Worm (Caenorhabditis elegans): ENCODE data around the gene K06B4.15.
"Not testable (repeated sequence)": the region's sequence is repeated elsewhere in the genome, so short reads cannot be mapped to it uniquely, and the experiment has no call there.

K06B4.15 gene

ce11 chrV:15644575-15644974 is 25.7 kb upstream of the K06B4.15 start, which contains the start of gene str-23:
TSS of gene str-23 (plus strand) at chrV:15644875.
- no peak for TF ChIP-seq nhr-85 (tag)
- no peak for TF ChIP-seq lin-15B (tag; optimal IDR thresholded peaks at IDR 0.05)
- TF ChIP-seq hpl-2 (GFP tag; optimal IDR thresholded peaks at IDR 0.05), result no peak
- TF ChIP-seq egl-13 (tag; optimal IDR thresholded peaks at IDR 0.05), result no peak
- TF ChIP-seq Y116A8C.19 (tag; optimal IDR thresholded peaks at IDR 0.05; ENCODE audit: borderline replicate concordance), result no peak
- TF ChIP-seq mep-1 (tag; optimal IDR thresholded peaks at IDR 0.05), result no peak
- no peak for TF ChIP-seq hlh-4 (tag; optimal IDR thresholded peaks at IDR 0.05)
- no peak for TF ChIP-seq nhr-77 (tag; optimal IDR thresholded peaks at IDR 0.05)
- TF ChIP-seq irx-1 (tag; optimal IDR thresholded peaks at IDR 0.05), result no peak
- TF ChIP-seq unc-130 (tag; optimal IDR thresholded peaks at IDR 0.05), result no peak
- TF ChIP-seq nhr-90 (tag; optimal IDR thresholded peaks at IDR 0.05; ENCODE audit: poor library complexity), result no peak
- TF ChIP-seq fkh-4 (tag; optimal IDR thresholded peaks at IDR 0.05; ENCODE audit: borderline replicate concordance), result no peak
- TF ChIP-seq ztf-4 (tag; optimal IDR thresholded peaks at IDR 0.05), result no peak
- no peak for TF ChIP-seq nhr-84 (tag; optimal IDR thresholded peaks at IDR 0.05)
- no peak for TF ChIP-seq skn-1 (tag; optimal IDR thresholded peaks at IDR 0.05)
- no peak for TF ChIP-seq ama-1 (optimal IDR thresholded peaks at IDR 0.05)
- no peak for TF ChIP-seq lin-39 (tag; optimal IDR thresholded peaks at IDR 0.05)
- no peak for TF ChIP-seq ceh-8 (GFP tag; optimal IDR thresholded peaks at IDR 0.05)

DNA sequence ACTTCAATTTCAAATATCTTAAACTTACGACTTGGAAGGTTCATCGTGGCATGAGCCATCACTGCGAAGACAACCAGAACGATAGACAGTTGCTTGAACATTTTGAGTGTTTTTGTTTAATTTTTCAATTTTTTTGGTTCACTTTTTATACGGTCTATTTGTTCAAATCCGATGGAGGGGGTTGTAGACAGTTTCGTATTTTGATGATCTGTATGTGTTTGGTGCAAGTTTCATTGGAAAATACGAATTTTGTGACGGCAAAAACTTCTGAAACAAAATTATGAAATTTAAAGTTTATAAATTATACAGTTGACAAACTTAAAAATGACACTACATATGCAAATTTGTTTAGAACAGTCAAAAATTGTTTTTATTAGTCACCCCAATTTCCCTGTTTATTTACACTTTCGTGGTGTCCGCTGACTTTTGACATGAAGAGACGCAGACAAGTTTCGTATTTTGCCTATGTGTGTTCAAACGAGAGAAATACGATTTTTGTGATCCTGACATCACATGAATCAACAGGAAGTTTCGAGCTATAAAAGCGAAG is 22.6 kb upstream of the K06B4.15 start, which contains the start of the genes C55A1.7 and C55A1.6:
Gene C55A1.7 (minus strand): TSS at position 101 of the 550 bp plus-strand sequence.
Gene C55A1.6 (plus strand): TSS at position 500 of the 550 bp plus-strand sequence.
- not testable (repeated sequence) for TF ChIP-seq fkh-10 (GFP tag; optimal IDR thresholded peaks at IDR 0.05); hlh-4 (tag; optimal IDR thresholded peaks at IDR 0.05); swsn-7 (tag; optimal IDR thresholded peaks at IDR 0.05)

DNA sequence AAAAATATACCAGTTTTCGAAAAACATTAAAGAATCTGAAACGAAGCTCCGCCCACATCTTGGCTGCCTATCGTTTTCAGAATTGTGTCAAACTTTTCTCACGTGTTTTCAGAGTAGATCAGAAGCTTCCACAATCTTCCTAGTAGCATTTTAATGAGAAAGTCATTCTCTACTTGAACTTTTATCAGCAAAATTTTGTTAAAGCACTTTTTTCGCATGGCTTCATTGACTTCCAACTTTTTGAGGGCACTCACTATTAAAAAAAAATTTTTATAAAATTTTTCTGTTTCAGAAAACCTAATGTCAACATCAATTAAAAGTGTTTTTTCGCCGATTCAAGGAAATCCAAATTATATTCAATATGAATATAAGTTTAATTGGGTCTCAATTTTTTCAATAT is 20.1 kb upstream of the K06B4.15 start, which contains the start of gene sru-42:
Gene sru-42 (plus strand): TSS at position 301 of the 400 bp plus-strand sequence.
- TF ChIP-seq C34B4.2 (tag; optimal IDR thresholded peaks at IDR 0.05) (no peak), xbp-1 (tag; optimal IDR thresholded peaks at IDR 0.05) (no peak), fos-1 (tag; optimal IDR thresholded peaks at IDR 0.05) (no peak), ztf-4 (tag; optimal IDR thresholded peaks at IDR 0.05) (no peak), nhr-71 (tag; optimal IDR thresholded peaks at IDR 0.05) (no peak), sup-37 (GFP tag; optimal IDR thresholded peaks at IDR 0.05) (no peak), fkh-8 (tag; optimal IDR thresholded peaks at IDR 0.05) (peak; percentile 11), nhr-20 (tag; optimal IDR thresholded peaks at IDR 0.05) (no peak)

- TF ChIP-seq nhr-11 (tag; optimal IDR thresholded peaks at IDR 0.05), result no peak
- TF ChIP-seq egl-13 (tag; optimal IDR thresholded peaks at IDR 0.05), result no peak
- no peak for TF ChIP-seq vab-15 (tag; optimal IDR thresholded peaks at IDR 0.05)
- TF ChIP-seq efl-1 (optimal IDR thresholded peaks at IDR 0.05), result no peak
- peak in 1 of 2 experiments; percentile 81 for TF ChIP-seq efl-1 (GFP tag; optimal IDR thresholded peaks at IDR 0.05 in 1 of 2)
- TF ChIP-seq pqm-1 (tag; optimal IDR thresholded peaks at IDR 0.05), result no peak
- no peak for TF ChIP-seq ztf-11 (tag; optimal IDR thresholded peaks at IDR 0.05)
- TF ChIP-seq pag-3 (tag; optimal IDR thresholded peaks at IDR 0.05; ENCODE audit: borderline replicate concordance, insufficient read depth), result no peak
- TF ChIP-seq snpc-4 (tag; optimal IDR thresholded peaks at IDR 0.05), result no peak
- TF ChIP-seq C04F5.9 (tag; optimal IDR thresholded peaks at IDR 0.05), result no peak
- TF ChIP-seq nhr-28 (tag; optimal IDR thresholded peaks at IDR 0.05), result no peak
- TF ChIP-seq ceh-90 (tag; optimal IDR thresholded peaks at IDR 0.05), result no peak
- no peak for TF ChIP-seq ceh-63 (GFP tag; optimal IDR thresholded peaks at IDR 0.05)
- no peak for TF ChIP-seq snu-23 (GFP tag; optimal IDR thresholded peaks at IDR 0.05)
- no peak for TF ChIP-seq fkh-4 (tag; optimal IDR thresholded peaks at IDR 0.05; ENCODE audit: borderline replicate concordance)
- TF ChIP-seq nhr-85 (tag), result peak; percentile 65
- TF ChIP-seq fos-1 (tag; optimal IDR thresholded peaks at IDR 0.05), result no peak
Observed at ce11 chrV:15652147-15652546, 18.1 kb upstream of the K06B4.15 start.
